Worm (Caenorhabditis elegans) whole organism, L1 larva: ENCODE results near the gene fard-1.

ENCODE experiments used
- blmp-1 ChIP-seq: fragments of 150-350 bp; optimal IDR thresholded peaks from 2 replicates; lab custom pipeline; 2014; ENCODE audit warnings: missing biosample characterization, missing genetic modification characterization
- egl-13 ChIP-seq: sonication (generic microtip); optimal IDR thresholded peaks from 2 replicates; lab custom pipeline; 2016; ENCODE audit warnings: missing genotype, missing genetic modification reagents, missing genetic modification characterization, missing compliant biosample characterization
- elt-3 ChIP-seq, 6 experiments: fragments of 150-350 bp in 1 of 6; sonication (generic microtip); optimal IDR thresholded peaks; 2 replicates each; lab custom pipeline; 2017 to 2018; ENCODE audit warnings: missing biosample characterization in 6 of 6, missing genetic modification characterization in 6 of 6, inconsistent platforms in 1 of 6
- fos-1 ChIP-seq: fragments of 150-350 bp; optimal IDR thresholded peaks from 2 replicates; lab custom pipeline; 2014; ENCODE audit warnings: missing biosample characterization, missing genetic modification characterization
- lin-13 ChIP-seq: fragments of 150-350 bp; optimal IDR thresholded peaks from 2 replicates; lab custom pipeline; 2014; ENCODE audit warnings: missing biosample characterization, missing genetic modification reagents, missing genetic modification characterization
- lin-14 ChIP-seq: fragments of 200-800 bp; sonication (Bioruptor generic); optimal IDR thresholded peaks from 2 replicates; lab custom pipeline; 2018; ENCODE audit warnings: mild to moderate bottlenecking, missing genetic modification characterization, moderate library complexity, missing compliant biosample characterization
- lin-35 ChIP-seq, 2 experiments: fragments of 150-350 bp; optimal IDR thresholded peaks; 2 replicates each; lab custom pipeline; 2014; ENCODE audit warnings: missing biosample characterization in 2 of 2, missing genetic modification characterization in 2 of 2, missing genetic modification reagents in 2 of 2
- lsy-2 ChIP-seq, 2 experiments: fragments of 150-350 bp; optimal IDR thresholded peaks; 2 replicates each; lab custom pipeline; 2014; ENCODE audit warnings: missing biosample characterization in 2 of 2, missing genetic modification characterization in 2 of 2
- mdl-1 ChIP-seq, 2 experiments: fragments of 150-350 bp; optimal IDR thresholded peaks; 2 replicates each; lab custom pipeline; 2014 to 2017; ENCODE audit warnings: missing biosample characterization in 2 of 2, missing genetic modification characterization in 2 of 2, inconsistent platforms in 1 of 2
- mep-1 ChIP-seq: fragments of 150-350 bp; optimal IDR thresholded peaks from 2 replicates; lab custom pipeline; 2014; ENCODE audit warnings: missing biosample characterization, missing genetic modification characterization
- nhr-47 ChIP-seq: sonication (generic microtip); optimal IDR thresholded peaks from 2 replicates; lab custom pipeline; 2016; ENCODE audit warnings: mild to moderate bottlenecking, missing genetic modification characterization, moderate library complexity, missing compliant biosample characterization
- nhr-76 ChIP-seq: sonication (generic microtip); optimal IDR thresholded peaks from 2 replicates; lab custom pipeline; 2017; ENCODE audit warnings: missing biosample characterization, missing genetic modification characterization
- skn-1 ChIP-seq: fragments of 150-350 bp; optimal IDR thresholded peaks from 2 replicates; lab custom pipeline; 2014; ENCODE audit warnings: missing biosample characterization, missing genetic modification characterization
- tlp-1 ChIP-seq: fragments of 150-350 bp; optimal IDR thresholded peaks from 2 replicates; lab custom pipeline; 2014; ENCODE audit warnings: missing biosample characterization, missing genetic modification characterization

- TF ChIP-seq tlp-1 (tag; lab: Kevin White, UChicago) (no peak), mdl-1 (tag; optimal IDR thresholded peaks at IDR 0.05; lab: Kevin White, UChicago) (no peak), lsy-2 (tag; optimal IDR thresholded peaks at IDR 0.05; lab: Kevin White, UChicago) (peak in 1 of 2 experiments; percentile 17), lin-14 (GFP tag; lab: Kevin White, UChicago) (peak; percentile 58), mep-1 (tag; lab: Kevin White, UChicago) (no peak), lin-13 (GFP tag; lab: Kevin White, UChicago) (no peak), nhr-76 (tag; lab: Kevin White, UChicago) (no peak), skn-1 (tag; lab: Kevin White, UChicago) (no peak), elt-3 (tag; optimal IDR thresholded peaks at IDR 0.05; lab: Kevin White, UChicago) (no peak), fos-1 (no peak), egl-13 (tag; lab: Kevin White, UChicago) (no peak), lin-35 (GFP tag; optimal IDR thresholded peaks at IDR 0.05; lab: Kevin White, UChicago) (no peak), nhr-47 (tag; lab: Kevin White, UChicago) (no peak), blmp-1 (no peak)
These were observed 42.3 kb downstream of the fard-1 start for ce11 chrX:2975421-2975820.
